Worm (Caenorhabditis elegans): ENCODE results near the gene egrh-2.

The egrh-2 gene

DNA sequence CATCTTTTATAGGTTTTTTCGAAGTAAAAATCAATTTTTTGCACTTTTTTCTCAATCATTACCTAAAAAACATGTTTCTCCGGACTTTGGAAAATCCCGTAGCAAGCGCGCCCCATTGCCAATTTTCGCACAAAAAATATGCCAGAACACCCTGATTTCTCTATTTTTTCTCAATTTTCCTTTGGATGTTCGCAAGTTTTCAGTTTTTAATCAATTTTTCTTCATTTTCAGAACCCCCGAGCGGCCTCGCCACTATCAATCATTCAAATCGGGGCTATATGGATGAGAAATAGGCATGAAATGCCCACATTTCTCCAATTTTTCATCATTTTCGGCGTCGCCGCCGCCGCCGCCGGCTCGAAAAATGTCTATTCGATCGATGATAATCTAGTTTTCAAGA lies 31.0 kb downstream of the egrh-2 start, which contains the start of gene plx-1:
Gene plx-1, plus strand, starts transcription at position 301 of the 400 bp plus-strand sequence.
- no peak for TF ChIP-seq lsy-27 (tag; optimal IDR thresholded peaks at IDR 0.05; ENCODE audit: borderline replicate concordance, insufficient read depth)
- TF ChIP-seq ceh-91 (GFP tag; IDR thresholded peaks at IDR 0.05), result no peak
- no peak for TF ChIP-seq ztf-22 (GFP tag; optimal IDR thresholded peaks at IDR 0.05)
- TF ChIP-seq Y95B8A.8 (GFP tag; IDR thresholded peaks at IDR 0.05), result no peak
- TF ChIP-seq efl-1 (GFP tag; optimal IDR thresholded peaks at IDR 0.05), result no peak
- TF ChIP-seq F39B2.1 (GFP tag; IDR thresholded peaks at IDR 0.05), result no peak
- TF ChIP-seq C06A6.2 (GFP tag; conservative IDR thresholded peaks at IDR 0.05), result no peak
- no peak for TF ChIP-seq zfh-2 (GFP tag; conservative IDR thresholded peaks at IDR 0.05)
- TF ChIP-seq attf-6 (GFP tag; IDR thresholded peaks at IDR 0.05), result no peak
- TF ChIP-seq egl-44 (GFP tag; IDR thresholded peaks at IDR 0.05), result no peak

DNA sequence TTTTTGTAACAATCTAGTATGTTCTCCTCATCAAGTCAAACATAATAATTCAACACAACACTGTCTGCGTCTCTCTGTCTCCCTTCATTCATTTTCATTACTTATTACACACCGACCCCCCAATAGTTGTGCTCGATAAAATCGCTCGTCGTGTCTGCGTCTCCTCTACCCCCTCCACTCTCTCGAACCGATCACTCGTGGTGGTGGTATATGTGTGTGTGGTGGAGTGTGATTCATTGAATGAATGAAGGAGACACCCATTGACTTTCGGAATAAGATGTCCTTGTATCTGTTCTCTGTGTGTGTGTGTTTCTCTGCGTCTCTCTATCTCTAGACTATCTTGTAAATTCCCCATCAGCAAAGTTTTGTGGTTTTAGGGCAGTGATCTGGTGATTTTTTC lies 32.4 kb downstream of the egrh-2 start:
- no peak for TF ChIP-seq lsl-1 (GFP tag; optimal IDR thresholded peaks at IDR 0.05)
- peak; percentile 75 for TF ChIP-seq nhr-80 (tag; optimal IDR thresholded peaks at IDR 0.05)
- no peak for TF ChIP-seq snpc-4 (GFP tag; optimal IDR thresholded peaks at IDR 0.05)
- TF ChIP-seq snpc-4 (tag; optimal IDR thresholded peaks at IDR 0.05), result peak in 1 of 4 experiments; percentile 41
- TF ChIP-seq lin-40 (tag; optimal IDR thresholded peaks at IDR 0.05), result peak; percentile 24
- peak; percentile 7 for TF ChIP-seq ceh-27 (GFP tag; optimal IDR thresholded peaks at IDR 0.05)
- TF ChIP-seq lag-1 (GFP tag; IDR thresholded peaks at IDR 0.05), result no peak
- TF ChIP-seq hmg-1.2 (GFP tag; IDR thresholded peaks at IDR 0.05), result peak; percentile 84
- TF ChIP-seq mcd-1 (GFP tag; IDR thresholded peaks at IDR 0.05), result 0 out of 2 replicates have a peak, but pooled peaks have one; percentile 27

DNA sequence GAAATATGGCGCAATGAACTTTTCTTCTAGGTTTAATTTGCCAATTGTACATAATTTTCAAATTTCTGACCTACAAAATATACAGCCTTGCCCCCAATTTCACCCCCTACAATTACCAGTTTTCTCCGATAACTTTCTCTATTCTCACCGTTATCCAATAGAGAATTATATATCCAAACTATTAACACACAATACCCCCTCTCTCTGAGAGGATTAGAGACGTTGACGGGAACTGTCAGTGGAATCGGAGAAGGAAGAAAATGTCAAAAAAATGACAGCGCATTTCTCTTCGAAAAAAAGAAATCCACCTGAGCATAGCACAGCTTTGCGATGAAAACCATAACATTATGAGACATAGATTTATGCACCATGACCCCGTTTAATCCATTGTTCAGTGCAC lies 37.1 kb downstream of the egrh-2 start:
- TF ChIP-seq F57C9.4 (tag; optimal IDR thresholded peaks at IDR 0.05), result no peak
- TF ChIP-seq xnd-1 (tag; optimal IDR thresholded peaks at IDR 0.05), result no peak
- TF ChIP-seq lsy-27 (tag; optimal IDR thresholded peaks at IDR 0.05; ENCODE audit: borderline replicate concordance, insufficient read depth), result no peak
- TF ChIP-seq F49E8.2 (tag; optimal IDR thresholded peaks at IDR 0.05; ENCODE audit: insufficient read depth), result no peak

DNA sequence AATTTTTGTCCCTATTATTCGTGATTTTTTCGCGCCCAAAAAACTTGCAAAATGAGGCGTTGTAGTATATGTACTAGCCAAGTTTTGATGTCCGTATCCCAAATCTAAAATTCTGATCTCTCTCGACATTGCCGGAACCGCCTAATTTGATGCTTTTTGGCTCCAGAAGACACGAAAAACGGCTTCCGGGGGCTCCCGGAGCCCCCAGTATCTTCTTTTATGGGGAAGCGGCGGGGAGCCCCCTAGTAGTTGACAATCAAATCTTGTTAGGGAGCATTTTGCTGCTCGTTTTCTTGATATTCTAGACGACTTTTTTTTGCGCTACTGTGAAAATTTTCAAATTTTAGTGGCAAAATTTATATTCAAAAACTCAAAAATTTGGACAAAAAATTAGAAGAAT lies 38.7 kb downstream of the egrh-2 start:
- TF ChIP-seq F49E8.2 (tag; optimal IDR thresholded peaks at IDR 0.05; ENCODE audit: insufficient read depth) (no peak), Y67H2A.10 (GFP tag; conservative IDR thresholded peaks at IDR 0.05) (no peak), ztf-28 (GFP tag; IDR thresholded peaks at IDR 0.05) (no peak), ztf-18 (tag; optimal IDR thresholded peaks at IDR 0.05) (no peak), lag-1 (GFP tag; IDR thresholded peaks at IDR 0.05) (no peak), ceh-40 (GFP tag; IDR thresholded peaks at IDR 0.05) (no peak), xnd-1 (tag; optimal IDR thresholded peaks at IDR 0.05) (no peak), snpc-1.1 (tag; optimal IDR thresholded peaks at IDR 0.05; ENCODE audit: insufficient read depth) (no peak), attf-5 (GFP tag; optimal IDR thresholded peaks at IDR 0.05) (no peak), nfya-1 (tag; optimal IDR thresholded peaks at IDR 0.05; ENCODE audit: borderline replicate concordance, insufficient read depth) (no peak), rcor-1 (GFP tag; IDR thresholded peaks at IDR 0.05) (no peak), Y56A3A.18 (GFP tag; IDR thresholded peaks at IDR 0.05) (no peak), zfh-2 (GFP tag; conservative IDR thresholded peaks at IDR 0.05) (no peak), ztf-26 (tag; optimal IDR thresholded peaks at IDR 0.05) (no peak), zim-3 (tag; optimal IDR thresholded peaks at IDR 0.05) (no peak), lsl-1 (GFP tag; optimal IDR thresholded peaks at IDR 0.05) (no peak), bed-1 (GFP tag; IDR thresholded peaks at IDR 0.05) (no peak)
